Worm (Caenorhabditis elegans): Measurements from ENCODE around the gene Y53F4B.51.
"Not testable (repeated sequence)": the region's sequence is repeated elsewhere in the genome, so short reads cannot be mapped to it uniquely, and the experiment has no call there.

Gene Y53F4B.51

ce11 chrII:15005118-15005517 lies 9.1 kb downstream of the Y53F4B.51 start:
- TF ChIP-seq aha-1 (tag) = peak; percentile 58
- TF ChIP-seq php-3 (GFP tag; IDR thresholded peaks at IDR 0.05) = 0 out of 2 replicates have a peak, but pooled peaks have one; percentile 11
- no peak for TF ChIP-seq vab-7 (GFP tag; IDR thresholded peaks at IDR 0.05)
- TF ChIP-seq egl-43 (GFP tag; IDR thresholded peaks at IDR 0.05) = peak; percentile 43; the same call in 1 of the 2 replicates
- peak; percentile 70; the same call in 1 of the 2 replicates for TF ChIP-seq set-16 (GFP tag; IDR thresholded peaks at IDR 0.05)

ce11 chrII:15004538-15004937 lies 9.7 kb downstream of the Y53F4B.51 start:
- TF ChIP-seq hlh-11 (tag; optimal IDR thresholded peaks at IDR 0.05) = no peak
- TF ChIP-seq arid-1 (GFP tag; conservative IDR thresholded peaks at IDR 0.05) = 0 out of 2 replicates have a peak, but pooled peaks have one; percentile 31
- peak; percentile 39; the same call in 1 of the 2 replicates for TF ChIP-seq dmd-8 (GFP tag; IDR thresholded peaks at IDR 0.05)
- no peak for TF ChIP-seq nhr-237 (tag; optimal IDR thresholded peaks at IDR 0.05)
- peak; percentile 67; the same call in 1 of the 2 replicates for TF ChIP-seq nhr-42 (GFP tag; IDR thresholded peaks at IDR 0.05)
- no peak for TF ChIP-seq tra-1 (GFP tag; IDR thresholded peaks at IDR 0.05)
- peak; percentile 58 for TF ChIP-seq unc-130 (GFP tag; optimal IDR thresholded peaks at IDR 0.05)
- TF ChIP-seq F49E8.2 (tag; optimal IDR thresholded peaks at IDR 0.05; ENCODE audit: borderline replicate concordance) = peak; percentile 18
- 0 out of 2 replicates have a peak, but pooled peaks have one; percentile 52 for TF ChIP-seq lim-7 (GFP tag; IDR thresholded peaks at IDR 0.05)
- 0 out of 2 replicates have a peak, but pooled peaks have one; percentile 24 for TF ChIP-seq ctbp-1 (GFP tag; IDR thresholded peaks at IDR 0.05)
- peak; percentile 63 for TF ChIP-seq Y48G9A.11 (GFP tag; IDR thresholded peaks at IDR 0.05)
- peak; percentile 83 for TF ChIP-seq lin-38 (GFP tag; IDR thresholded peaks at IDR 0.05)
- TF ChIP-seq ceh-82 (tag; optimal IDR thresholded peaks at IDR 0.05) = no peak
- no peak for TF ChIP-seq fkh-10 (GFP tag; optimal IDR thresholded peaks at IDR 0.05)
- peak; percentile 15 for TF ChIP-seq mes-2 (tag; optimal IDR thresholded peaks at IDR 0.05; ENCODE audit: poor library complexity, severe bottlenecking)
- TF ChIP-seq Y5F2A.4 (GFP tag; optimal IDR thresholded peaks at IDR 0.05) = peak; percentile 2
- no peak for TF ChIP-seq hlh-30 (tag; optimal IDR thresholded peaks at IDR 0.05; ENCODE audit: insufficient read depth)
- peak; percentile 25; the same call in 1 of the 2 replicates for TF ChIP-seq snpc-1.2 (GFP tag; IDR thresholded peaks at IDR 0.05)

DNA sequence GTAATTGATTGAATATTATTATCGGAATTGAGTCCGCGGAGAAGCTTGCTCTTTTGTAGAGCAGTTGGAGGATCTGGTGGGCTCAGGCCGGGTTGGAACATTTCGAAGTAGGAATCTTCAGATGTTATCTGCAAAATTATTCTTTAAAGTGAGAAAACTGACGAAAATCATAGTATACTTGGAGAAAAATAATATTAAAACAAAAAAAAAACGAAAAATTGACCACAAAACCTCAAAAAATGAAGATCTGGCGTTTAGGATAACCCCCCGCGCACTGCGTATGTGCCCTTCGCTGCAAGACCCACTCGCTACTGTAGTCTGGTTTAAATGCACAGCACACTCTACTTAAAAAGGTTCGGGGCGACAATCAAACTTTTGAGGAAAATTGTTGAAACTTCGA lies 10.8 kb downstream of the Y53F4B.51 start, which contains the start of gene Y53F4B.10:
TSS of gene Y53F4B.10 (minus strand) at position 101 of the 400 bp plus-strand sequence.
- TF ChIP-seq aha-1 (tag) (peak; percentile 83), lsy-2 (tag; optimal IDR thresholded peaks at IDR 0.05) (no peak)

DNA sequence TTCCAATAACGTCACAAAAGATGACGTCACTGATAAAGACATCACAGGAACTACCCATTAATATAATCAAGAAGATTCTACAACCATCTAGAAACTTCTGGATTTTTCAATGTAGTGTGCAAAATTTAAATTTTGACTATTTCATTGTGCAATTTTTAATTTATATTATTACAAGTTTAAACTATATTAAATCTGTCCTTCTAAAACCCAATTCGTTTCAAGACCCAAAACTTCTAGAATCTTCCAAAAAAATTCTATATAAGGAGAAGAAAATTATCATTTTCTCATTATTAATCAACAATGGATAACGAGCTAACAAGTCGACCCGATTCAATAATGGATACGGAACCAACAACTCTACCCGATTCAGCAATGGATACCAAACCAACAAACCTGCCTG lies 21.6 kb downstream of the Y53F4B.51 start, which contains the start of gene Y53F4B.7:
TSS of gene Y53F4B.7 (plus strand) at position 301 of the 400 bp plus-strand sequence.
- not testable (repeated sequence) for TF ChIP-seq tra-1 (GFP tag; IDR thresholded peaks at IDR 0.05); lim-7 (GFP tag; IDR thresholded peaks at IDR 0.05); T20F7.1 (GFP tag; optimal IDR thresholded peaks at IDR 0.05)

ce11 chrII:14988171-14988570 lies 26.1 kb downstream of the Y53F4B.51 start, which contains the start of gene Y53F4B.43:
Y53F4B.43 (plus strand) TSS chrII:14988471.
- TF ChIP-seq ceh-28 (tag; optimal IDR thresholded peaks at IDR 0.05); Y105C5A.15 (GFP tag; IDR thresholded peaks at IDR 0.05); Y48G9A.11 (GFP tag; IDR thresholded peaks at IDR 0.05): not testable (repeated sequence)

DNA sequence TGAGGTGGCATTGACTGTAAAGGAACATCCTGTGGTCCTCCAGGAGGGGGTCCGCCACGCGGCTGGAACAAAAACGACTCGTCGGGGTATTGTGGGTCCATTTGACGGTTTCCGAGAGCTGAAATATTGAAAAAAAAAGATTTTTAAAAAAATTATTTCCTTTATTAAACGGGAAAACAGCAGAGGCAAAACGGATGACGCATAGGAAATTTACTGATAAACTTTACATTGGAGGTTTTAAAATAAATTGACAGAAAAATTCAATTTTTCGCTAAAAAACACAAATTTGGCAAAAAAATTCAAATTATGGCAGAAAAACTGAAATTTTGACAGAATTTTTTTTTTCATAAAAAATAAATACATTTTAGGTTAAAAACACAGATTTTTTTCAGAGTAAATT lies 30.3 kb downstream of the Y53F4B.51 start, which contains the start of gene Y53F4B.5:
TSS of gene Y53F4B.5 (minus strand) at position 101 of the 400 bp plus-strand sequence.
- no peak for TF ChIP-seq hlh-11 (tag; optimal IDR thresholded peaks at IDR 0.05)
- TF ChIP-seq mdt-29 (GFP tag; IDR thresholded peaks at IDR 0.05) = no peak
- TF ChIP-seq ZK546.5 (tag; optimal IDR thresholded peaks at IDR 0.05) = no peak
- TF ChIP-seq fkh-10 (GFP tag; optimal IDR thresholded peaks at IDR 0.05) = no peak
- no peak for TF ChIP-seq duxl-1 (tag; optimal IDR thresholded peaks at IDR 0.05; ENCODE audit: poor library complexity)
- no peak for TF ChIP-seq egl-27 (tag; optimal IDR thresholded peaks at IDR 0.05)
- TF ChIP-seq jun-1 (tag; optimal IDR thresholded peaks at IDR 0.05) = no peak
- TF ChIP-seq daf-8 (GFP tag; IDR thresholded peaks at IDR 0.05) = no peak
- TF ChIP-seq mxl-2 (GFP tag; conservative IDR thresholded peaks at IDR 0.05) = no peak
- no peak for TF ChIP-seq ztf-11 (tag; optimal IDR thresholded peaks at IDR 0.05)
- no peak for TF ChIP-seq sdz-12 (GFP tag; optimal IDR thresholded peaks at IDR 0.05)
- TF ChIP-seq T20F7.1 (GFP tag; optimal IDR thresholded peaks at IDR 0.05) = no peak
- no peak for TF ChIP-seq mdl-1 (tag; optimal IDR thresholded peaks at IDR 0.05)
